Worm (Caenorhabditis elegans) whole organism, young adult: ENCODE results near the gene Y71H2AM.14.
A peak's percentile ranks its signal among the peaks of the same experiment; 100 is the strongest.

Source experiments
- B0019.2 ChIP-seq: fragments of 200-800 bp; sonication (Bioruptor generic); conservative IDR thresholded peaks from 2 replicates; pipeline ENCODE4 v1.3.6; 2022; ENCODE audit warnings: missing genetic modification reagents, missing genetic modification characterization, missing compliant biosample characterization
- B0035.1 ChIP-seq: sonication (generic microtip); optimal IDR thresholded peaks from 2 replicates; lab custom pipeline; 2016; ENCODE audit warnings: missing genetic modification characterization, mild to moderate bottlenecking, missing compliant biosample characterization, missing genotype, missing genetic modification reagents
- D2030.7 ChIP-seq: fragments of 200-800 bp; sonication (Bioruptor generic); IDR thresholded peaks from 2 replicates; pipeline ENCODE4 v1.3.6; 2022; ENCODE audit warnings: missing genetic modification reagents, missing genetic modification characterization, missing compliant biosample characterization
- F33H1.4 ChIP-seq: fragments of 200-800 bp; sonication (Bioruptor generic); IDR thresholded peaks from 2 replicates; pipeline ENCODE4 v1.3.6; 2022; ENCODE audit warnings: missing genetic modification reagents, missing genetic modification characterization, missing compliant biosample characterization
- F37B4.10 ChIP-seq: fragments of 200-800 bp; sonication (Bioruptor generic); IDR thresholded peaks from 2 replicates; pipeline ENCODE4 v1.3.6; 2022; ENCODE audit warnings: missing genetic modification characterization, missing compliant biosample characterization
- aptf-2 ChIP-seq: fragments of 200-800 bp; sonication (Bioruptor generic); conservative IDR thresholded peaks from 2 replicates; pipeline ENCODE4 v1.3.6; 2022; ENCODE audit warnings: missing genetic modification reagents, missing genetic modification characterization, missing compliant biosample characterization
- athp-1 ChIP-seq: sonication (generic microtip); optimal IDR thresholded peaks from 2 replicates; lab custom pipeline; 2017; ENCODE audit warnings: mild to moderate bottlenecking, missing genetic modification characterization, missing compliant biosample characterization
- attf-3 ChIP-seq: fragments of 200-800 bp; sonication (Bioruptor generic); conservative IDR thresholded peaks from 2 replicates; pipeline ENCODE4 v1.3.6; 2022; ENCODE audit warnings: missing genetic modification reagents, missing genetic modification characterization, missing compliant biosample characterization
- bed-1 ChIP-seq: fragments of 200-800 bp; sonication (Bioruptor generic); IDR thresholded peaks from 2 replicates; pipeline ENCODE4 v1.3.6; 2022; ENCODE audit warnings: missing genetic modification reagents, missing genetic modification characterization, missing compliant biosample characterization
- cebp-1 ChIP-seq, 2 experiments: fragments of 200-800 bp in 1 of 2; sonication (Bioruptor generic) in 1 of 2; sonication (generic microtip) in 1 of 2; IDR thresholded peaks in 1 of 2; optimal IDR thresholded peaks in 1 of 2; 2 replicates each; pipeline versions ENCODE4 v1.3.6 to Lab custom; 2017 to 2022; ENCODE audit warnings: missing compliant biosample characterization in 2 of 2, missing genetic modification characterization in 2 of 2, mild to moderate bottlenecking in 1 of 2, missing genetic modification reagents in 1 of 2, moderate library complexity in 1 of 2
- ceh-27 ChIP-seq: fragments of 200-800 bp; sonication (Bioruptor generic); optimal IDR thresholded peaks from 2 replicates; lab custom pipeline; 2018; ENCODE audit warnings: mild to moderate bottlenecking, missing genetic modification characterization, moderate library complexity, missing compliant biosample characterization
- ceh-79 ChIP-seq: sonication (generic microtip); optimal IDR thresholded peaks from 2 replicates; lab custom pipeline; 2017; ENCODE audit warnings: mild to moderate bottlenecking, missing genetic modification characterization, missing compliant biosample characterization
- die-1 ChIP-seq: sonication (generic microtip); optimal IDR thresholded peaks from 2 replicates; lab custom pipeline; 2016; ENCODE audit warnings: missing genotype, mild to moderate bottlenecking, missing genetic modification characterization, missing compliant biosample characterization
- dox-1 ChIP-seq: fragments of 200-800 bp; sonication (Bioruptor generic); IDR thresholded peaks from 2 replicates; pipeline ENCODE4 v1.3.6; 2022; ENCODE audit warnings: missing genetic modification reagents, missing genetic modification characterization, missing compliant biosample characterization
- efl-1 ChIP-seq: fragments of 150-350 bp; optimal IDR thresholded peaks from 2 replicates; lab custom pipeline; 2014; ENCODE audit warnings: missing biosample characterization, missing genetic modification reagents, missing genetic modification characterization
- egrh-3 ChIP-seq: fragments of 200-800 bp; sonication (Bioruptor generic); IDR thresholded peaks from 2 replicates; pipeline ENCODE4 v1.3.6; 2022; ENCODE audit warnings: missing genetic modification reagents, missing genetic modification characterization, missing compliant biosample characterization
- ekl-4 ChIP-seq: fragments of 200-800 bp; sonication (Bioruptor generic); IDR thresholded peaks from 2 replicates; pipeline ENCODE4 v1.3.6; 2022; ENCODE audit warnings: missing genetic modification reagents, missing genetic modification characterization, missing compliant biosample characterization
- him-1 ChIP-seq: sonication (generic microtip); optimal IDR thresholded peaks from 2 replicates; lab custom pipeline; 2016; ENCODE audit warnings: missing genotype, missing genetic modification reagents, missing genetic modification characterization, missing compliant biosample characterization
- hmg-20 ChIP-seq: fragments of 200-800 bp; sonication (Bioruptor generic); IDR thresholded peaks from 2 replicates; pipeline ENCODE4 v1.3.6; 2022; ENCODE audit warnings: missing genetic modification reagents, missing genetic modification characterization, missing compliant biosample characterization
- hrde-1 ChIP-seq: sonication (generic microtip); optimal IDR thresholded peaks from 2 replicates; lab custom pipeline; 2016; ENCODE audit warnings: missing genetic modification characterization, mild to moderate bottlenecking, missing compliant biosample characterization, moderate library complexity, missing genotype, missing genetic modification reagents, borderline replicate concordance
- hsf-1 ChIP-seq: fragments of 200-800 bp; sonication (Bioruptor generic); IDR thresholded peaks from 2 replicates; pipeline ENCODE4 v1.3.6; 2022; ENCODE audit warnings: missing genetic modification reagents, missing genetic modification characterization, missing compliant biosample characterization
- let-526 ChIP-seq: fragments of 200-800 bp; sonication (Bioruptor generic); IDR thresholded peaks from 2 replicates; pipeline ENCODE4 v1.3.6; 2022; ENCODE audit warnings: missing genetic modification reagents, missing genetic modification characterization, missing compliant biosample characterization
- let-607 ChIP-seq, 2 experiments: fragments of 200-800 bp in 1 of 2; sonication (Bioruptor generic) in 1 of 2; sonication (generic microtip) in 1 of 2; optimal IDR thresholded peaks; 2 replicates each; lab custom pipeline; 2016 to 2018; ENCODE audit warnings: mild to moderate bottlenecking in 2 of 2, missing compliant biosample characterization in 2 of 2, missing genetic modification characterization in 2 of 2, moderate library complexity in 2 of 2, missing genotype in 1 of 2
- lin-40 ChIP-seq: sonication (generic microtip); optimal IDR thresholded peaks from 2 replicates; lab custom pipeline; 2016; ENCODE audit warnings: missing genetic modification characterization, mild to moderate bottlenecking, missing compliant biosample characterization, missing genotype, missing genetic modification reagents
- lsl-1 ChIP-seq: fragments of 200-800 bp; sonication (Bioruptor generic); optimal IDR thresholded peaks from 2 replicates; lab custom pipeline; 2018; ENCODE audit warnings: mild to moderate bottlenecking, missing genetic modification characterization, moderate library complexity, missing compliant biosample characterization
- madf-10 ChIP-seq: sonication (generic microtip); optimal IDR thresholded peaks from 2 replicates; lab custom pipeline; 2016; ENCODE audit warnings: mild to moderate bottlenecking, missing genetic modification characterization, missing compliant biosample characterization
- madf-6 ChIP-seq: fragments of 200-800 bp; sonication (Bioruptor generic); IDR thresholded peaks from 2 replicates; pipeline ENCODE4 v1.3.6; 2022; ENCODE audit warnings: missing genetic modification reagents, missing genetic modification characterization, missing compliant biosample characterization
- madf-8 ChIP-seq: fragments of 200-800 bp; sonication (Bioruptor generic); conservative IDR thresholded peaks from 2 replicates; pipeline ENCODE4 v1.3.6; 2022; ENCODE audit warnings: missing genetic modification reagents, missing genetic modification characterization, missing compliant biosample characterization
- mcd-1 ChIP-seq: fragments of 200-800 bp; sonication (Bioruptor generic); IDR thresholded peaks from 2 replicates; pipeline ENCODE4 v1.3.6; 2022; ENCODE audit warnings: missing genetic modification reagents, missing genetic modification characterization, missing compliant biosample characterization
- nfya-1 ChIP-seq: sonication (generic microtip); optimal IDR thresholded peaks from 2 replicates; lab custom pipeline; 2017; ENCODE audit warnings: antibody characterized with exemption, missing compliant biosample characterization, missing genetic modification characterization, borderline replicate concordance; ENCODE audit not compliant: insufficient read depth
- pbrm-1 ChIP-seq: fragments of 200-800 bp; sonication (Bioruptor generic); IDR thresholded peaks from 2 replicates; pipeline ENCODE4 v1.3.6; 2022; ENCODE audit warnings: missing genetic modification reagents, missing genetic modification characterization, missing compliant biosample characterization
- snpc-4 ChIP-seq, 5 experiments: fragments of 150-350 bp in 1 of 5; sonication (generic microtip) in 4 of 5; optimal IDR thresholded peaks; 2 replicates each; lab custom pipeline; 2014 to 2018; ENCODE audit warnings: missing genetic modification characterization in 5 of 5, missing biosample characterization in 3 of 5, antibody characterized with exemption in 2 of 5, mild to moderate bottlenecking in 2 of 5, missing compliant biosample characterization in 2 of 5, missing genotype in 2 of 5, moderate library complexity in 2 of 5, missing genetic modification reagents in 1 of 5
- tbp1 ChIP-seq: fragments of 200-800 bp; sonication (Bioruptor generic); optimal IDR thresholded peaks from 2 replicates; lab custom pipeline; 2018; ENCODE audit warnings: mild to moderate bottlenecking, missing genetic modification characterization, missing compliant biosample characterization
- tlf-1 ChIP-seq: fragments of 200-800 bp; sonication (Bioruptor generic); optimal IDR thresholded peaks from 2 replicates; lab custom pipeline; 2018; ENCODE audit warnings: mild to moderate bottlenecking, missing genetic modification characterization, missing compliant biosample characterization
- xnd-1 ChIP-seq: sonication (generic microtip); optimal IDR thresholded peaks from 2 replicates; lab custom pipeline; 2016; ENCODE audit warnings: missing genotype, missing genetic modification reagents, missing genetic modification characterization, missing compliant biosample characterization

The Y71H2AM.14 gene

DNA sequence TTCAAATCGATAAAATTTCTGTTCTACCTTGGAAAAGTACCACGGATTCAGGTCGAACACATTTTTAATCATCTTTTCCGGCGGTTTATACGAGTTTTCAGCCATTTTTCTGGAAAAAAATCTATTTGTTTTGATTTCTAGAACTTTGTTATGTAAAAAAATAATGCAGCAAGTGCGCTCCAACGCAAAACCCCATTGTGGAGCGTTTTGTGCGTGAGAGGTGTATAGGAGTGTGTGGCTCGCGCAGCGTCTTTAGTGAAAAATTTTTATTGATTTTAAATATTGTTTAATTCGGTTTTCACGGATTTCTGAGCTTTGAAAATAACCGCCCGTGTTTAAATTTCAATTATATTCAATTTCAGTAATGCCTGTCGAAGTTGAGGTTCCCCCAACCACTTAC lies 39.4 kb upstream of the Y71H2AM.14 start, which contains the start of gene Y71H2AM.20 (continued):
- TF ChIP-seq athp-1, result peak; percentile 98
- peak; percentile 92 for TF ChIP-seq lsl-1 (GFP tag; lab: Kevin White, UChicago)
- peak; percentile 54; the same call in 1 of the 2 replicates for TF ChIP-seq cebp-1 (GFP tag; IDR thresholded peaks at IDR 0.05; lab: Robert Waterston, UW)
- peak; percentile 90 for TF ChIP-seq cebp-1 (tag; optimal IDR thresholded peaks at IDR 0.05; lab: Kevin White, UChicago)
- TF ChIP-seq let-526, result peak; percentile 74; the same call in 1 of the 2 replicates
- TF ChIP-seq egrh-3 (GFP tag; lab: Robert Waterston, UW), result 0 out of 2 replicates have a peak, but pooled peaks have one; percentile 21
- peak; percentile 98 for TF ChIP-seq mcd-1 (GFP tag; lab: Robert Waterston, UW)
- TF ChIP-seq die-1 (tag; lab: Kevin White, UChicago), result peak; percentile 54
- no peak for TF ChIP-seq bed-1 (GFP tag; lab: Robert Waterston, UW)
- TF ChIP-seq snpc-4 (GFP tag; optimal IDR thresholded peaks at IDR 0.05; lab: Kevin White, UChicago), result peak; percentile 51
- TF ChIP-seq snpc-4 (tag; optimal IDR thresholded peaks at IDR 0.05; lab: Kevin White, UChicago), result peak; percentile 70 to 90 (median 83)
- TF ChIP-seq, all 124 proteins: peak for 76

DNA sequence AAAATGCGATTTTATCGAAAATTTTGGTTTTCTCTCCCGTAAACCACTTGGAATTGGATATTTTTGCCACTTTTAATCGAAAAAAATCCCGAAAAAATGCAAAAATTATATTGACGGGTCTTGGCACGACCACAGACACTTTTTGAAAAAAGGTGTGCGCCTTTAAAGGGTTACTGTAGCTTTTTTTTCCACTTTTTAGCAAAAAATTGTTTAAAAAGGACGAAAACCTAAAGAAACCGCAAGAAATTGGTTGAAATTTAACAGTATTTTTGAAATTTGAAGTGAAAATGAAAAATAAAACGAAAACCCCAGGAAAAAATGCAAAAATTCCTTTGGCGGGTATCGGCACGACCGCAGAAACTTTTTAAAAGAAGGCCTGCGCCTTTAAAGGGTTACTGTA lies 35.4 kb upstream of the Y71H2AM.14 start:
- peak; percentile 87 for TF ChIP-seq xnd-1 (tag; lab: Kevin White, UChicago)
- TF ChIP-seq nfya-1 (tag; lab: Kevin White, UChicago), result no peak
- no peak for TF ChIP-seq aptf-2 (GFP tag; lab: Robert Waterston, UW)
- TF ChIP-seq hrde-1 (tag; lab: Kevin White, UChicago), result no peak
- TF ChIP-seq F33H1.4 (GFP tag; lab: Robert Waterston, UW), result peak; percentile 80
- TF ChIP-seq hmg-20 (GFP tag; lab: Robert Waterston, UW), result no peak
- no peak for TF ChIP-seq ekl-4 (GFP tag; lab: Robert Waterston, UW)
- peak; percentile 9; the same call in 1 of the 2 replicates for TF ChIP-seq pbrm-1 (GFP tag; lab: Robert Waterston, UW)
- TF ChIP-seq madf-10, result no peak
- TF ChIP-seq lin-40 (tag; lab: Kevin White, UChicago), result no peak
- TF ChIP-seq tlf-1 (GFP tag; lab: Kevin White, UChicago), result no peak
- TF ChIP-seq hsf-1 (GFP tag; lab: Robert Waterston, UW), result no peak
- TF ChIP-seq F37B4.10 (GFP tag; lab: Robert Waterston, UW), result no peak
- peak; percentile 30; the same call in 1 of the 2 replicates for TF ChIP-seq mcd-1 (GFP tag; lab: Robert Waterston, UW)
- TF ChIP-seq madf-6, result peak; percentile 84; the same call in 1 of the 2 replicates
- TF ChIP-seq ceh-79 (tag; lab: Kevin White, UChicago), result no peak
- peak; percentile 24 for TF ChIP-seq him-1 (tag; lab: Kevin White, UChicago)
- no peak for TF ChIP-seq B0035.1
- no peak for TF ChIP-seq let-607 (tag; optimal IDR thresholded peaks at IDR 0.05; lab: Kevin White, UChicago)
- TF ChIP-seq efl-1 (GFP tag; lab: Kevin White, UChicago), result peak; percentile 51
- TF ChIP-seq let-526, result no peak
- no peak for TF ChIP-seq attf-3
- TF ChIP-seq B0019.2 (GFP tag; lab: Robert Waterston, UW), result no peak
- TF ChIP-seq lsl-1 (GFP tag; lab: Kevin White, UChicago), result peak; percentile 98
- peak; percentile 45; the same call in 1 of the 2 replicates for TF ChIP-seq D2030.7 (GFP tag; lab: Robert Waterston, UW)
- TF ChIP-seq ceh-27, result no peak
- peak; percentile 50 for TF ChIP-seq madf-8 (GFP tag; lab: Robert Waterston, UW)
- TF ChIP-seq dox-1 (GFP tag; lab: Robert Waterston, UW), result no peak
- peak; percentile 21 for TF ChIP-seq tbp1 (GFP tag; lab: Kevin White, UChicago)
